Fruit fly (Drosophila melanogaster): ENCODE measurements around the gene Nasp.

- TF ChIP-seq psq (optimal IDR thresholded peaks at IDR 0.05): no peak
- TF ChIP-seq Myc (optimal IDR thresholded peaks at IDR 0.05): no peak
- no peak for TF ChIP-seq h (optimal IDR thresholded peaks at IDR 0.05)
- TF ChIP-seq Sin3A (optimal IDR thresholded peaks at IDR 0.05): no peak
- TF ChIP-seq insv (optimal IDR thresholded peaks at IDR 0.05): no peak
Measured at dm6 chr3R:8725179-8725578, 22.4 kb upstream of the Nasp start, which contains the start of gene ouib.
